Fruit fly (Drosophila melanogaster): ENCODE data around the gene CG3552.

The CG3552 gene

DNA sequence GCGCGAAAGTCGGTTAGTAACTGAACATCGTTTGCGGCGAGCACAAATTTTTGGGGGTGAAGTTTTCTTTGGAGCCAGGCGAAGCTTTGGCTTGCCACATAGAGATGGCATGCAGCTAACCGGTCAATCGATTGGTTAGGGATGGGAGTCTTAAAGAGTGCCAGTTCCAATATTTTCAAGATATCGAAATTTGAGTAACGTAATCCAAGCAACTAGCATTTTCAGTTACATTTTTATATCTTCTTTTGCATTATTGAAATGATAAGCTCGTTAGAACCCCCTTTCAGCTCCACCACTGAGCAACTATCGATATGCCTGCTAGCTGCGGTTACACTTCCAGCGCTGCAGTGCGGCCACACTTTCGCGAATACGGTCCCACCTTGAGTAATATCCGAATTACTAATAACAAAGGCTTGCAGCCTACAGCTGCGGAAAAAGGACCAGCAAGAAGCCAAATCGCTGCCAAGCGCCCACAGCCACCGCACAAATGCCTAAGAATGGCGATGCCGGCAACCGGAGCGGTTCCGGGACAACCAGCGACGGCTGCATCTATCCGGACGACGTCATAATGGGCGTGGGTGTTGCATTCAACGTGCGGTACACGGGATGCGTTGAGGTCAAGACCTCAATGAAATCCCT, 29.3 kb upstream of the CG3552 start, which contains the start of the genes Atat and Shc (continued):
- TF ChIP-seq oc (tag; optimal IDR thresholded peaks at IDR 0.05) (peak; percentile 97), Chrac-16 (GFP tag; optimal IDR thresholded peaks at IDR 0.05) (peak; percentile 100), CG17361 (GFP tag; IDR thresholded peaks at IDR 0.05) (peak; percentile 98), gsb-n (tag; optimal IDR thresholded peaks at IDR 0.05) (peak; percentile 97), sim (GFP tag; IDR thresholded peaks at IDR 0.05) (peak; percentile 95), Six4 (GFP tag; optimal IDR thresholded peaks at IDR 0.05) (peak; percentile 99), CG6272 (GFP tag; IDR thresholded peaks at IDR 0.05) (peak; percentile 100), YL-1 (GFP tag; optimal IDR thresholded peaks at IDR 0.05) (peak; percentile 98), sens (GFP tag) (peak; percentile 100), jigr1 (GFP tag; IDR thresholded peaks at IDR 0.05) (peak; percentile 100), stwl (tag; optimal IDR thresholded peaks at IDR 0.05) (peak; percentile 48), Max (GFP tag; optimal IDR thresholded peaks at IDR 0.05) (peak; percentile 99), MTF-1 (GFP tag; optimal IDR thresholded peaks at IDR 0.05; ENCODE audit: borderline replicate concordance) (peak; percentile 93), fd64A (GFP tag; optimal IDR thresholded peaks at IDR 0.05) (peak; percentile 89), seq (GFP tag; IDR thresholded peaks at IDR 0.05) (peak; percentile 98), crp (GFP tag; optimal IDR thresholded peaks at IDR 0.05) (peak in 1 of 2 experiments; percentile 77), CG4617 (GFP tag; optimal IDR thresholded peaks at IDR 0.05; ENCODE audit: borderline replicate concordance) (peak; percentile 100), CG8944 (GFP tag; optimal IDR thresholded peaks at IDR 0.05) (peak; percentile 100), CG31365 (tag; optimal IDR thresholded peaks at IDR 0.05) (peak; percentile 87), Pdp1 (GFP tag; optimal IDR thresholded peaks at IDR 0.05) (peak; percentile 99 to 100), BEAF-32 (GFP tag; optimal IDR thresholded peaks at IDR 0.05) (peak; percentile 99), CG8924 (tag; optimal IDR thresholded peaks at IDR 0.05) (peak; percentile 98), Mes4 (GFP tag; optimal IDR thresholded peaks at IDR 0.05) (peak; percentile 99), CG10979 (tag; optimal IDR thresholded peaks at IDR 0.05) (peak; percentile 97), CG14441 (GFP tag; IDR thresholded peaks at IDR 0.05) (peak; percentile 100), CG14050 (GFP tag; IDR thresholded peaks at IDR 0.05) (peak; percentile 99), CG9817 (tag; optimal IDR thresholded peaks at IDR 0.05) (peak; percentile 100), CG8089 (GFP tag; optimal IDR thresholded peaks at IDR 0.05) (peak; percentile 99), bcd (GFP tag; optimal IDR thresholded peaks at IDR 0.05) (peak; percentile 99), h (optimal IDR thresholded peaks at IDR 0.05) (no peak), lov (optimal IDR thresholded peaks at IDR 0.05) (no peak), lov (GFP tag; IDR thresholded peaks at IDR 0.05) (peak; percentile 99), Antp (GFP tag; optimal IDR thresholded peaks at IDR 0.05) (peak; percentile 100), CG15479 (GFP tag; optimal IDR thresholded peaks at IDR 0.05) (peak; percentile 12), Lpt (GFP tag; optimal IDR thresholded peaks at IDR 0.05) (no peak), CG18619 (GFP tag; optimal IDR thresholded peaks at IDR 0.05) (peak; percentile 99), CG10267 (tag; optimal IDR thresholded peaks at IDR 0.05) (peak; percentile 92), CG17186 (GFP tag; optimal IDR thresholded peaks at IDR 0.05) (peak; percentile 95), aop (GFP tag; IDR thresholded peaks at IDR 0.05) (peak; percentile 98), CG18764 (GFP tag; optimal IDR thresholded peaks at IDR 0.05) (peak; percentile 99), Lim3 (GFP tag; IDR thresholded peaks at IDR 0.05) (peak; percentile 99), dan (GFP tag; IDR thresholded peaks at IDR 0.05) (peak; percentile 99), Gsc (GFP tag; IDR thresholded peaks at IDR 0.05) (peak; percentile 99), CG34422 (GFP tag; IDR thresholded peaks at IDR 0.05) (peak; percentile 100), tio (GFP tag; optimal IDR thresholded peaks at IDR 0.05) (peak; percentile 99), Med (GFP tag) (peak; percentile 100), CG4328 (GFP tag; optimal IDR thresholded peaks at IDR 0.05) (peak; percentile 97), fd102C (GFP tag; optimal IDR thresholded peaks at IDR 0.05) (peak; percentile 77), ranshi (GFP tag; IDR thresholded peaks at IDR 0.05) (peak; percentile 100), chif (GFP tag; optimal IDR thresholded peaks at IDR 0.05) (peak; percentile 99 to 100)

Data from whole organism, embryonic.